Worm (Caenorhabditis elegans) whole organism, L3 larva: ENCODE results near the gene Y69A2AR.12.

Experiments used
- aly-2 ChIP-seq: fragments of 150-350 bp; optimal IDR thresholded peaks from 2 replicates; lab custom pipeline; 2014; ENCODE audit warnings: missing biosample characterization, missing genetic modification characterization
- ceh-16 ChIP-seq: sonication (generic microtip); optimal IDR thresholded peaks from 2 replicates; lab custom pipeline; 2017; ENCODE audit warnings: missing biosample characterization, missing genetic modification characterization
- ceh-28 ChIP-seq: fragments of 150-350 bp; optimal IDR thresholded peaks from 2 replicates; lab custom pipeline; 2014; ENCODE audit warnings: missing biosample characterization, missing genetic modification reagents, missing genetic modification characterization
- elt-2 ChIP-seq: sonication (generic microtip); optimal IDR thresholded peaks from 2 replicates; lab custom pipeline; 2016; ENCODE audit warnings: missing genetic modification reagents, mild to moderate bottlenecking, missing genetic modification characterization, missing compliant biosample characterization
- elt-3 ChIP-seq, 3 experiments: fragments of 150-350 bp in 1 of 3; sonication (generic microtip) in 2 of 3; optimal IDR thresholded peaks; 2 replicates in 2 of 3; 4 replicates in 1 of 3; lab custom pipeline; 2014 to 2017; ENCODE audit warnings: missing biosample characterization in 3 of 3, missing genetic modification characterization in 3 of 3
- fkh-10 ChIP-seq: sonication (generic microtip); optimal IDR thresholded peaks from 2 replicates; lab custom pipeline; 2017; ENCODE audit warnings: missing biosample characterization, missing genetic modification reagents, missing genetic modification characterization
- lin-15B ChIP-seq: fragments of 150-350 bp; optimal IDR thresholded peaks from 2 replicates; lab custom pipeline; 2014; ENCODE audit warnings: missing biosample characterization, missing genetic modification characterization
- nhr-76 ChIP-seq: fragments of 150-350 bp; sonication (generic microtip); optimal IDR thresholded peaks from 5 replicates; lab custom pipeline; 2014; ENCODE audit warnings: missing biosample characterization, missing genetic modification characterization
- pha-4 ChIP-seq: fragments of 150-350 bp; optimal IDR thresholded peaks from 2 replicates; lab custom pipeline; 2014; ENCODE audit warnings: missing biosample characterization, missing genetic modification reagents, missing genetic modification characterization
- sea-2 ChIP-seq: fragments of 150-350 bp; sonication (generic microtip); optimal IDR thresholded peaks from 4 replicates; lab custom pipeline; 2014; ENCODE audit warnings: missing biosample characterization, missing genetic modification reagents, missing genetic modification characterization
- skn-1 ChIP-seq: fragments of 150-350 bp; optimal IDR thresholded peaks from 2 replicates; lab custom pipeline; 2014; ENCODE audit warnings: missing biosample characterization, missing genetic modification characterization
- unc-39 ChIP-seq: sonication (generic microtip); optimal IDR thresholded peaks from 4 replicates; lab custom pipeline; 2017; ENCODE audit warnings: missing biosample characterization, missing genetic modification characterization

ce11 chrIV:2551838-2552237 lies 16.6 kb upstream of the Y69A2AR.12 start:
- TF ChIP-seq lin-15B (no peak), unc-39 (tag; lab: Kevin White, UChicago) (no peak), ceh-28 (tag; lab: Kevin White, UChicago) (no peak), fkh-10 (no peak), aly-2 (tag; lab: Kevin White, UChicago) (no peak), sea-2 (GFP tag; lab: Kevin White, UChicago) (no peak), ceh-16 (no peak), elt-2 (tag; lab: Kevin White, UChicago) (no peak), pha-4 (tag; lab: Kevin White, UChicago) (no peak), elt-3 (tag; optimal IDR thresholded peaks at IDR 0.05; lab: Kevin White, UChicago) (no peak), nhr-76 (no peak), skn-1 (tag; lab: Kevin White, UChicago) (no peak)
